Worm (Caenorhabditis elegans): ENCODE data around the gene mett-10.

Gene mett-10

DNA sequence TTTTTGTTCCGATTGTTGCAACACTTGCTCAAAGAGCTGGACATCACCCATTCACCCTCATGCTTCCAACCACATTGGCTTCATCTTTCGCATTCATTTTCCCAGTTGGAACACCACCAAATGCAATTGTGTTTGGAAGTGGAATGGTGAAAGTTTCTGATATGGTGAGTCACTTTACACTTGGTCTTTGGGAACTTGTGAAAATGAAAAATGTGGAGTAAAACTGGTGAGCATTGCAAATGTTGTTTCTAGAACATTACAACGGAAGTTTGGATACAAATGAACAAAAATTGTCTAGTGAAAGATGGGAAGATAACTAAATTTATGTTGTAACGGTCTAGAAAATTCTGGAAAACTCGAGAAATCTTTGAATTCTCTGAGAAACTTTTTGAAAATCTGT is 41.4 kb downstream of the mett-10 start:
- no peak for TF ChIP-seq R02D3.7 (tag; optimal IDR thresholded peaks at IDR 0.05)
- TF ChIP-seq unc-62 (GFP tag; optimal IDR thresholded peaks at IDR 0.05 in 1 of 2): peak in 1 of 2 experiments; percentile 83
- no peak for TF ChIP-seq unc-62 (tag; optimal IDR thresholded peaks at IDR 0.05)
- no peak for TF ChIP-seq mxl-3 (GFP tag; optimal IDR thresholded peaks at IDR 0.05)
- no peak for TF ChIP-seq D1046.2 (GFP tag; IDR thresholded peaks at IDR 0.05)
- TF ChIP-seq aha-1 (tag): peak; percentile 90

DNA sequence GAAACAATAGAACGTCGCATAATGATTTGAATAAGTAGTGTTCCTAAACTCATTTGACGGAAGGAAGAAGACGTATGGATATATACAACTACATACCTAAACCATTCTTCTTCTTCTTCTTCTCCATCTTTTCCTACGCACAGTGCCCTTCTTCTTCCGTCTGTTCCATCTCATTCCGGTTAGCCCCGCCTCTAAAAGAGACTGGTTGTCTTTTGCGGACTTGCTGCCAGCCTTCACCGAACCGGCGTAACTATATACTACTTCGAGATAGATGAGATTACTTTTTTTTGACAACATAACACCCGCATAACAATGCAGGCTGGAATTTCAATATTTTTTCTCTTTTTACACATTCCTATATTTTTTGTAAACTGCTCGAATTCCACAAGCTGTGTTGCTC is 45.5 kb downstream of the mett-10 start, which contains the start of the genes K08E5.5 and mua-3:
TSS of gene K08E5.5 (minus strand) at position 101 of the 400 bp plus-strand sequence.
TSS of gene mua-3 (plus strand) at position 313 of the 400 bp plus-strand sequence.
- TF ChIP-seq D1046.2 (GFP tag; IDR thresholded peaks at IDR 0.05) (no peak), Y75B8A.6 (GFP tag; IDR thresholded peaks at IDR 0.05) (no peak), nhr-42 (GFP tag; IDR thresholded peaks at IDR 0.05) (no peak), unc-62 (GFP tag; optimal IDR thresholded peaks at IDR 0.05 in 1 of 2) (peak in 1 of 2 experiments; percentile 38), unc-62 (tag; optimal IDR thresholded peaks at IDR 0.05) (no peak)

Data from whole organism, L4 larva.